Worm (Caenorhabditis elegans) whole organism, L2 larva: ENCODE results near the gene srx-33.

Source experiments
- aly-2 ChIP-seq: fragments of 150-350 bp; optimal IDR thresholded peaks from 2 replicates; lab custom pipeline; 2014; ENCODE audit warnings: missing biosample characterization, missing genetic modification characterization
- egl-27 ChIP-seq: sonication (generic microtip); optimal IDR thresholded peaks from 3 replicates; lab custom pipeline; 2017; ENCODE audit warnings: missing biosample characterization, missing genetic modification reagents, missing genetic modification characterization
- mdl-1 ChIP-seq, 2 experiments: fragments of 150-350 bp in 1 of 2; sonication (generic microtip) in 1 of 2; optimal IDR thresholded peaks; 2 replicates each; lab custom pipeline; 2017; ENCODE audit warnings: missing biosample characterization in 2 of 2, missing genetic modification characterization in 2 of 2
- unc-62 ChIP-seq: fragments of 150-350 bp; optimal IDR thresholded peaks from 2 replicates; lab custom pipeline; 2014; ENCODE audit warnings: missing biosample characterization, missing genetic modification reagents, missing genetic modification characterization

DNA sequence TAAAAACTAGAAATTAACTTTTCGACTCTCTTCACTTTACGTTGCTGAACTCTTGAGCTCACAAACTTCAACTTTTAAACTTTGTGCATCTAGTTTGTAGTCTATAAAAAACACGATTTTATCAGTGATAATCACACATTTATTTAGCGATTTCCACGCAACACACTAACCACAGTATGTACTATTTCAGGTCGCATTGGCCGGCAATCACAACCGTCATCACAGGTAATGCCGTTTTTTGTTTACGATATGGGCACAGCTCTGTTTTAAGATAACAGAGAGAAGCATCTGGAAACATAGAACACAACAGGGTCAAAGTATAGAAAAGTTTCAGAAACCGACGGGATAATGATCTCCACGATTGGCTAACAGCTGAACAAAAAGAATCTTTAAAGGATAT, 42.5 kb downstream of the srx-33 start:
- TF ChIP-seq unc-62 (GFP tag; lab: Kevin White, UChicago) (no peak), aly-2 (no peak), egl-27 (tag; lab: Kevin White, UChicago) (no peak), mdl-1 (tag; optimal IDR thresholded peaks at IDR 0.05; lab: Kevin White, UChicago) (no peak)
